Fruit fly (Drosophila melanogaster) whole organism, embryonic: Measurements from ENCODE around the gene CG45072.

Source experiments
- BEAF-32 ChIP-seq: fragments of 200-800 bp; sonication (Bioruptor generic); optimal IDR thresholded peaks from 3 replicates; lab custom pipeline; 2017; ENCODE audit warnings: missing biosample characterization, missing genetic modification characterization, mild to moderate bottlenecking, moderate library complexity, missing genetic modification reagents
- Camta ChIP-seq: fragments of 200-800 bp; sonication (Bioruptor generic); optimal IDR thresholded peaks from 2 replicates; lab custom pipeline; 2016; ENCODE audit warnings: missing biosample characterization, missing genetic modification characterization
- Taf1 ChIP-seq: fragments of 200-800 bp; sonication (Bioruptor generic); IDR thresholded peaks from 2 replicates; pipeline ENCODE4 v1.3.6; 2022; ENCODE audit warnings: missing biosample characterization, missing genetic modification characterization
- lov ChIP-seq, 2 experiments: fragments of 200-800 bp in 1 of 2; fragments of >200 bp in 1 of 2; sonication (Bioruptor generic) in 1 of 2; IDR thresholded peaks in 1 of 2; optimal IDR thresholded peaks in 1 of 2; 2 replicates in 1 of 2; 3 replicates in 1 of 2; pipeline versions ENCODE4 v1.3.6 to Lab custom; 2017 to 2022; ENCODE audit warnings: missing biosample characterization in 1 of 2, missing genetic modification characterization in 1 of 2

DNA sequence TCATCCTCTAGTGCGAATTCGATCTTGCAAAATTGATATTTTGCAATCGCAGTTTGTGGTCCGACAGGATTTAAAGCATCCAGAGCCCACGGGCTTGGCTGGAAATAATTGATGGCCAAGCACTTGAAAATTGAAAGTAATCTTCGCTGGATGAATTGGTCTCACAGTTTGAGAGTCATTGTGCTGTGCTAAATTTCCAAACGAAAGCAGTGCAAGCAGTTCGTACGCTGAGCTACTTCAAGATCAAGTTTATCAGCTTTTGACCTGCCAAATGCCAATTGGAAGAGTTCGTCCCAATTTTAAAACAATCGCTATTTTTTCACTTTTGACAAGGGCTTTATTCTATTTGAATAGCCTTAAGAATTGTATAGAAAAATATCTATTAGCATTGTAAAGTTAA lies 30.8 kb upstream of the CG45072 start:
- TF ChIP-seq BEAF-32 (GFP tag; lab: Kevin White, UChicago) (no peak), Camta (no peak), lov (optimal IDR thresholded peaks at IDR 0.05; lab: Kevin White, UChicago) (no peak), lov (GFP tag; IDR thresholded peaks at IDR 0.05; lab: Robert Waterston, UW) (no peak), Taf1 (GFP tag; lab: Robert Waterston, UW) (no peak)
